Worm (Caenorhabditis elegans) whole organism, L1 larva: Measurements from ENCODE around the gene ttr-6.

ENCODE experiments used
- efl-3 ChIP-seq: fragments of 200-800 bp; sonication (Bioruptor generic); optimal IDR thresholded peaks from 2 replicates; lab custom pipeline; 2018; ENCODE audit warnings: mild to moderate bottlenecking, missing genetic modification characterization, missing compliant biosample characterization
- egl-27 ChIP-seq, 2 experiments: fragments of 150-350 bp in 1 of 2; sonication (generic microtip); optimal IDR thresholded peaks; 3 replicates each; lab custom pipeline; 2017 to 2018; ENCODE audit warnings: missing biosample characterization in 2 of 2, missing genetic modification characterization in 2 of 2, missing genetic modification reagents in 2 of 2
- fkh-10 ChIP-seq: sonication (generic microtip); optimal IDR thresholded peaks from 2 replicates; lab custom pipeline; 2017; ENCODE audit warnings: missing biosample characterization, missing genetic modification reagents, missing genetic modification characterization
- grh-1 ChIP-seq: fragments of 200-800 bp; sonication (Bioruptor generic); IDR thresholded peaks from 2 replicates; pipeline ENCODE4 v1.3.6; 2022; ENCODE audit warnings: missing genetic modification reagents, missing genetic modification characterization, missing compliant biosample characterization
- lin-14 ChIP-seq: fragments of 200-800 bp; sonication (Bioruptor generic); optimal IDR thresholded peaks from 2 replicates; lab custom pipeline; 2018; ENCODE audit warnings: mild to moderate bottlenecking, missing genetic modification characterization, moderate library complexity, missing compliant biosample characterization
- lin-15B ChIP-seq: fragments of 150-350 bp; sonication (generic microtip); optimal IDR thresholded peaks from 3 replicates; lab custom pipeline; 2014; ENCODE audit warnings: missing biosample characterization, missing genetic modification characterization
- lin-39 ChIP-seq: fragments of 150-350 bp; optimal IDR thresholded peaks from 2 replicates; lab custom pipeline; 2014; ENCODE audit warnings: missing biosample characterization, missing genetic modification reagents, missing genetic modification characterization
- nhr-12 ChIP-seq: sonication (generic microtip); optimal IDR thresholded peaks from 2 replicates; lab custom pipeline; 2017; ENCODE audit warnings: missing biosample characterization, missing genetic modification characterization
- nhr-71 ChIP-seq: sonication (generic microtip); optimal IDR thresholded peaks from 2 replicates; lab custom pipeline; 2016; ENCODE audit warnings: mild to moderate bottlenecking, missing genetic modification characterization, moderate library complexity, missing compliant biosample characterization
- nhr-77 ChIP-seq: fragments of 150-350 bp; optimal IDR thresholded peaks from 2 replicates; lab custom pipeline; 2014; ENCODE audit warnings: missing biosample characterization, missing genetic modification characterization
- tbx-2 ChIP-seq: sonication (generic microtip); optimal IDR thresholded peaks from 2 replicates; lab custom pipeline; 2016; ENCODE audit warnings: missing genetic modification characterization, missing compliant biosample characterization

- no peak for TF ChIP-seq fkh-10 (GFP tag; lab: Kevin White, UChicago)
- no peak for TF ChIP-seq lin-39 (tag; lab: Kevin White, UChicago)
- peak; percentile 53 for TF ChIP-seq lin-14 (GFP tag; lab: Kevin White, UChicago)
- peak; percentile 42 for TF ChIP-seq nhr-71 (tag; lab: Kevin White, UChicago)
- TF ChIP-seq tbx-2 (tag; lab: Kevin White, UChicago): no peak
- no peak for TF ChIP-seq efl-3 (GFP tag; lab: Kevin White, UChicago)
- no peak for TF ChIP-seq nhr-12
- TF ChIP-seq egl-27 (tag; optimal IDR thresholded peaks at IDR 0.05; lab: Kevin White, UChicago): no peak
- no peak for TF ChIP-seq nhr-77 (tag; lab: Kevin White, UChicago)
- no peak for TF ChIP-seq grh-1
- no peak for TF ChIP-seq lin-15B
Measured at ce11 chrX:6597089-6597488, at the start of gene ttr-6.
